Fruit fly (Drosophila melanogaster): Measurements from ENCODE around the gene baz.

Gene baz

dm6 chrX:17170484-17170944 lies 10.7 kb downstream of the baz start (continued):
- peak; percentile 73 for TF ChIP-seq CG15269 (tag; optimal IDR thresholded peaks at IDR 0.05)
- peak; percentile 26 for TF ChIP-seq CG17829 (tag; optimal IDR thresholded peaks at IDR 0.05)
- TF ChIP-seq p53 (GFP tag; optimal IDR thresholded peaks at IDR 0.05), result no peak
- no peak for TF ChIP-seq CG3065 (GFP tag; optimal IDR thresholded peaks at IDR 0.05)
- no peak for TF ChIP-seq CG18011 (GFP tag; optimal IDR thresholded peaks at IDR 0.05)
- 0 out of 2 replicates have a peak, but pooled peaks have one; percentile 11 for TF ChIP-seq CG11085 (GFP tag; IDR thresholded peaks at IDR 0.05)
- no peak for TF ChIP-seq fd96Cb (tag; optimal IDR thresholded peaks at IDR 0.05)
- TF ChIP-seq CG11723 (GFP tag; optimal IDR thresholded peaks at IDR 0.05), result peak; percentile 3
- peak; percentile 17; the same call in 1 of the 3 replicates for TF ChIP-seq B-H1 (GFP tag; IDR thresholded peaks at IDR 0.05)
- TF ChIP-seq slbo (GFP tag; IDR thresholded peaks at IDR 0.05), result peak; percentile 74
- no peak for TF ChIP-seq CG13123 (GFP tag; optimal IDR thresholded peaks at IDR 0.05)
- TF ChIP-seq CG8924 (tag; optimal IDR thresholded peaks at IDR 0.05), result peak; percentile 53
- peak; percentile 39 for TF ChIP-seq CG10209 (GFP tag; optimal IDR thresholded peaks at IDR 0.05)
- TF ChIP-seq CG32772 (GFP tag; IDR thresholded peaks at IDR 0.05), result peak; percentile 48; the same call in 1 of the 2 replicates
- TF ChIP-seq CG1233 (GFP tag; optimal IDR thresholded peaks at IDR 0.05), result peak; percentile 7
- TF ChIP-seq Awh (GFP tag; IDR thresholded peaks at IDR 0.05), result 0 out of 2 replicates have a peak, but pooled peaks have one; percentile 23
- TF ChIP-seq CG10147 (GFP tag; optimal IDR thresholded peaks at IDR 0.05), result peak; percentile 24
- peak; percentile 58 for TF ChIP-seq tgo (GFP tag; IDR thresholded peaks at IDR 0.05)
- TF ChIP-seq CG9727 (GFP tag; optimal IDR thresholded peaks at IDR 0.05), result peak; percentile 43
- no peak for TF ChIP-seq CG6254 (GFP tag; optimal IDR thresholded peaks at IDR 0.05)
- TF ChIP-seq CG3281 (GFP tag; optimal IDR thresholded peaks at IDR 0.05), result peak; percentile 45
- TF ChIP-seq GATAe (GFP tag; conservative IDR thresholded peaks at IDR 0.05), result no peak
- TF ChIP-seq chinmo (GFP tag; IDR thresholded peaks at IDR 0.05; ENCODE audit: partially characterized antibody), result no peak
- no peak for TF ChIP-seq CG18476 (GFP tag; optimal IDR thresholded peaks at IDR 0.05)
- peak; percentile 16 for TF ChIP-seq tap (tag; optimal IDR thresholded peaks at IDR 0.05)
- TF ChIP-seq CG7786 (GFP tag; optimal IDR thresholded peaks at IDR 0.05), result no peak
- TF ChIP-seq sc (optimal IDR thresholded peaks at IDR 0.05), result no peak
- no peak for TF ChIP-seq sc (GFP tag; optimal IDR thresholded peaks at IDR 0.05)
- TF ChIP-seq so (GFP tag; IDR thresholded peaks at IDR 0.05), result 0 out of 3 replicates have a peak, but pooled peaks have one; percentile 56
- TF ChIP-seq CG2120 (GFP tag; optimal IDR thresholded peaks at IDR 0.05), result peak; percentile 31
- no peak for TF ChIP-seq emc (GFP tag; optimal IDR thresholded peaks at IDR 0.05)
- peak; percentile 2 for TF ChIP-seq Blimp-1 (GFP tag; optimal IDR thresholded peaks at IDR 0.05)
- TF ChIP-seq Optix (GFP tag; IDR thresholded peaks at IDR 0.05), result 0 out of 3 replicates have a peak, but pooled peaks have one; percentile 22
- TF ChIP-seq CG9932 (GFP tag; IDR thresholded peaks at IDR 0.05), result peak; percentile 79
- no peak for TF ChIP-seq sna (GFP tag; IDR thresholded peaks at IDR 0.05; ENCODE audit: partially characterized antibody)
- TF ChIP-seq gsb-n (tag; optimal IDR thresholded peaks at IDR 0.05), result no peak
- no peak for TF ChIP-seq Sry-δ (GFP tag; optimal IDR thresholded peaks at IDR 0.05)
- TF ChIP-seq trh (GFP tag; optimal IDR thresholded peaks at IDR 0.05), result no peak
- TF ChIP-seq usp (GFP tag; optimal IDR thresholded peaks at IDR 0.05), result no peak
- TF ChIP-seq CG1602 (GFP tag; optimal IDR thresholded peaks at IDR 0.05), result no peak
- TF ChIP-seq Mes4 (GFP tag; optimal IDR thresholded peaks at IDR 0.05), result no peak
- peak; percentile 42; the same call in 1 of the 2 replicates for TF ChIP-seq ranshi (GFP tag; IDR thresholded peaks at IDR 0.05)
- TF ChIP-seq Sox102F (GFP tag; optimal IDR thresholded peaks at IDR 0.05), result peak; percentile 38
- TF ChIP-seq Ptx1 (GFP tag; IDR thresholded peaks at IDR 0.05), result peak; percentile 55
- TF ChIP-seq ase (GFP tag; IDR thresholded peaks at IDR 0.05), result no peak
- TF ChIP-seq D19A (tag; optimal IDR thresholded peaks at IDR 0.05), result peak; percentile 33
- TF ChIP-seq dpn (GFP tag; optimal IDR thresholded peaks at IDR 0.05), result peak in 1 of 2 experiments; percentile 28
- peak; percentile 40 for TF ChIP-seq CG13894 (tag; optimal IDR thresholded peaks at IDR 0.05)
- TF ChIP-seq H2.0 (GFP tag; IDR thresholded peaks at IDR 0.05), result 0 out of 2 replicates have a peak, but pooled peaks have one; percentile 12
- TF ChIP-seq Trl (optimal IDR thresholded peaks at IDR 0.05), result peak; percentile 45 to 47
- TF ChIP-seq Trl (GFP tag; optimal IDR thresholded peaks at IDR 0.05), result no peak

Measured in whole organism, embryonic.